Fruit fly (Drosophila melanogaster) whole organism, embryonic: Measurements from ENCODE around the gene BBIP1.

Experiments used
- CG10147 ChIP-seq: fragments of 200-800 bp; sonication (Bioruptor generic); optimal IDR thresholded peaks from 2 replicates; lab custom pipeline; 2019; ENCODE audit warnings: missing biosample characterization, mild to moderate bottlenecking, missing genetic modification characterization, moderate library complexity
- usp ChIP-seq: fragments of >200 bp; optimal IDR thresholded peaks from 2 replicates; lab custom pipeline; 2017; ENCODE audit warnings: missing biosample characterization, missing genetic modification characterization

dm6 chr3R:9394385-9395042 is 9.7 kb upstream of the BBIP1 start, which contains the start of gene FER:
- no peak for TF ChIP-seq usp (GFP tag; lab: Kevin White, UChicago)
- TF ChIP-seq CG10147, result no peak
